Fruit fly (Drosophila melanogaster) whole organism, wandering third instar larva: ENCODE data around the gene CG10019.

Experiments
- br ChIP-seq: fragments of 200-800 bp; sonication (Bioruptor generic); optimal IDR thresholded peaks from 2 replicates; lab custom pipeline; 2016; ENCODE audit warnings: missing biosample characterization, missing genetic modification characterization
- woc ChIP-seq: sonication (Bioruptor generic); optimal IDR thresholded peaks from 2 replicates; lab custom pipeline; 2016; ENCODE audit warnings: missing biosample characterization, mild to moderate bottlenecking, missing genetic modification characterization

dm6 chr2L:3719414-3719959, 10.8 kb upstream of the CG10019 start:
- TF ChIP-seq br (GFP tag; lab: Kevin White, UChicago) (no peak), woc (GFP tag; lab: Kevin White, UChicago) (no peak)
